Worm (Caenorhabditis elegans) whole organism, L4/young adult: ENCODE data around the gene Y70C5A.2.

Experiments used
- W03F9.2 ChIP-seq: fragments of 150-350 bp; optimal IDR thresholded peaks from 2 replicates; lab custom pipeline; 2014; ENCODE audit warnings: missing biosample characterization, missing genetic modification characterization
- dao-5 ChIP-seq: sonication (generic microtip); optimal IDR thresholded peaks from 2 replicates; lab custom pipeline; 2016; ENCODE audit warnings: missing genotype, missing genetic modification characterization, moderate library complexity, missing compliant biosample characterization
- him-1 ChIP-seq: sonication (generic microtip); optimal IDR thresholded peaks from 2 replicates; lab custom pipeline; 2016; ENCODE audit warnings: missing genotype, missing genetic modification reagents, missing genetic modification characterization, missing compliant biosample characterization

DNA sequence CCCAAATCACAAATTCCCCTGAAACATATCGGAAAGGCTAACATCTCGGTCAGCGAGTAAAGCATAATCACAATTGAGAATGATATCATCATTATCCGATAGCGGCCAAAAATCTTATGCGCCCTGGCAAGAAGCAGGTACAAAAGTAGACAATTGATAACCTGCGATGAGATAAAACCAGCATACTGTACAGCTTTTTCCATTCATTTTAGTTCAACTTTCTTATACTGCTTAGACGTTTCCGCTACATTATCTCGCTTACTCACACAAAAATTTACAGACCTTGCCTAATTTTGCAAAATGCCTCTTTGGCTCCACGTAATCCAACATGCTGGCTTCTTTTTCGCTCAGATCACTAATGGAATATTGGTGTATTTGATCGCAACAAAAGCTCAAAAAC is 40.0 kb downstream of the Y70C5A.2 start, which contains the start of gene str-150:
- no peak for TF ChIP-seq dao-5 (tag; lab: Kevin White, UChicago)
- no peak for TF ChIP-seq W03F9.2 (tag; lab: Kevin White, UChicago)
- no peak for TF ChIP-seq him-1 (tag; lab: Kevin White, UChicago)
